Worm (Caenorhabditis elegans) whole organism, L4 larva: Measurements from ENCODE around the gene srh-301.
A peak's percentile ranks its signal among the peaks of the same experiment; 100 is the strongest.

Source experiments
- D1046.2 ChIP-seq: fragments of 200-800 bp; sonication (Bioruptor generic); IDR thresholded peaks from 2 replicates; pipeline ENCODE4 v1.3.6; 2022; ENCODE audit warnings: missing genetic modification characterization, missing compliant biosample characterization
- F10B5.3 ChIP-seq: sonication (generic microtip); optimal IDR thresholded peaks from 2 replicates; lab custom pipeline; 2016; ENCODE audit warnings: mild to moderate bottlenecking, missing genetic modification characterization, missing compliant biosample characterization
- F49E8.2 ChIP-seq: sonication (generic microtip); optimal IDR thresholded peaks from 2 replicates; lab custom pipeline; 2016; ENCODE audit warnings: missing compliant biosample characterization, mild to moderate bottlenecking, missing genetic modification characterization, borderline replicate concordance
- R02D3.7 ChIP-seq: fragments of 150-350 bp; sonication (generic microtip); optimal IDR thresholded peaks from 3 replicates; lab custom pipeline; 2014; ENCODE audit warnings: missing biosample characterization, missing genetic modification characterization
- T26A8.4 ChIP-seq: fragments of 200-800 bp; sonication (Bioruptor generic); IDR thresholded peaks from 2 replicates; pipeline ENCODE4 v1.3.6; 2022; ENCODE audit warnings: missing genetic modification characterization, missing compliant biosample characterization
- Y48G9A.11 ChIP-seq: fragments of 200-800 bp; sonication (Bioruptor generic); IDR thresholded peaks from 2 replicates; pipeline ENCODE4 v1.3.6; 2022; ENCODE audit warnings: missing genetic modification reagents, missing genetic modification characterization, missing compliant biosample characterization
- ZK337.2 ChIP-seq: fragments of 200-800 bp; sonication (Bioruptor generic); IDR thresholded peaks from 2 replicates; pipeline ENCODE4 v1.3.6; 2022; ENCODE audit warnings: missing genetic modification reagents, missing genetic modification characterization, missing compliant biosample characterization
- aly-2 ChIP-seq: sonication (generic microtip); optimal IDR thresholded peaks from 2 replicates; lab custom pipeline; 2018; ENCODE audit warnings: missing biosample characterization, missing genetic modification characterization
- ama-1 ChIP-seq: fragments of 150-350 bp; optimal IDR thresholded peaks from 2 replicates; lab custom pipeline; 2014; ENCODE audit warnings: inconsistent platforms, mixed read lengths
- ceh-32 ChIP-seq: sonication (generic microtip); optimal IDR thresholded peaks from 2 replicates; lab custom pipeline; 2016; ENCODE audit warnings: mild to moderate bottlenecking, missing genetic modification characterization, missing compliant biosample characterization; ENCODE audit not compliant: poor library complexity
- ces-1 ChIP-seq: fragments of 150-350 bp; sonication (generic microtip); optimal IDR thresholded peaks from 4 replicates; lab custom pipeline; 2014; ENCODE audit warnings: missing biosample characterization, missing genetic modification reagents, missing genetic modification characterization
- cey-2 ChIP-seq: sonication (generic microtip); optimal IDR thresholded peaks from 3 replicates; lab custom pipeline; 2017; ENCODE audit warnings: missing genetic modification characterization, mild to moderate bottlenecking, missing compliant biosample characterization, antibody characterized with exemption, borderline replicate concordance; ENCODE audit not compliant: insufficient read depth
- ctbp-1 ChIP-seq: fragments of 200-800 bp; sonication (Bioruptor generic); IDR thresholded peaks from 2 replicates; pipeline ENCODE4 v1.3.6; 2022; ENCODE audit warnings: missing genetic modification reagents, missing genetic modification characterization, missing compliant biosample characterization
- daf-12 ChIP-seq: fragments of 150-350 bp; optimal IDR thresholded peaks from 2 replicates; lab custom pipeline; 2014; ENCODE audit warnings: missing biosample characterization, missing genetic modification reagents, missing genetic modification characterization
- dmd-6 ChIP-seq: fragments of 200-800 bp; sonication (Bioruptor generic); IDR thresholded peaks from 2 replicates; pipeline ENCODE4 v1.3.6; 2022; ENCODE audit warnings: missing genetic modification reagents, missing genetic modification characterization, missing compliant biosample characterization
- dmd-8 ChIP-seq: fragments of 200-800 bp; sonication (Bioruptor generic); IDR thresholded peaks from 2 replicates; pipeline ENCODE4 v1.3.6; 2022; ENCODE audit warnings: missing genetic modification characterization, missing compliant biosample characterization
- dmd-9 ChIP-seq: fragments of 200-800 bp; sonication (Bioruptor generic); IDR thresholded peaks from 2 replicates; pipeline ENCODE4 v1.3.6; 2022; ENCODE audit warnings: missing genetic modification reagents, missing genetic modification characterization, missing compliant biosample characterization
- dpl-1 ChIP-seq: fragments of 150-350 bp; optimal IDR thresholded peaks from 2 replicates; lab custom pipeline; 2014; ENCODE audit warnings: missing biosample characterization, missing genetic modification reagents, missing genetic modification characterization
- duxl-1 ChIP-seq: sonication (generic microtip); optimal IDR thresholded peaks from 2 replicates; lab custom pipeline; 2016; ENCODE audit warnings: mild to moderate bottlenecking, missing genetic modification characterization, moderate library complexity, missing compliant biosample characterization; ENCODE audit not compliant: poor library complexity
- egl-27 ChIP-seq: sonication (generic microtip); optimal IDR thresholded peaks from 3 replicates; lab custom pipeline; 2017; ENCODE audit warnings: missing biosample characterization, missing genetic modification reagents, missing genetic modification characterization
- fkh-10 ChIP-seq: fragments of 150-350 bp; optimal IDR thresholded peaks from 2 replicates; lab custom pipeline; 2014; ENCODE audit warnings: missing biosample characterization, missing genetic modification reagents, missing genetic modification characterization
- fos-1 ChIP-seq: fragments of 150-350 bp; optimal IDR thresholded peaks from 2 replicates; lab custom pipeline; 2014; ENCODE audit warnings: missing biosample characterization, missing genetic modification characterization
- gei-8 ChIP-seq: fragments of 200-800 bp; sonication (Bioruptor generic); optimal IDR thresholded peaks from 2 replicates; lab custom pipeline; 2018; ENCODE audit warnings: mild to moderate bottlenecking, missing genetic modification characterization, missing compliant biosample characterization
- hlh-30 ChIP-seq: sonication (generic microtip); optimal IDR thresholded peaks from 2 replicates; lab custom pipeline; 2017; ENCODE audit warnings: antibody characterized with exemption, mild to moderate bottlenecking, missing genetic modification characterization, missing compliant biosample characterization; ENCODE audit not compliant: insufficient read depth
- hmg-1.1 ChIP-seq: fragments of 200-800 bp; sonication (Bioruptor generic); IDR thresholded peaks from 2 replicates; pipeline ENCODE4 v1.3.6; 2022; ENCODE audit warnings: missing genetic modification reagents, missing genetic modification characterization, missing compliant biosample characterization
- jun-1 ChIP-seq: fragments of 150-350 bp; optimal IDR thresholded peaks from 2 replicates; lab custom pipeline; 2014; ENCODE audit warnings: missing biosample characterization, missing genetic modification reagents, missing genetic modification characterization
- lim-7 ChIP-seq: fragments of 200-800 bp; sonication (Bioruptor generic); IDR thresholded peaks from 2 replicates; pipeline ENCODE4 v1.3.6; 2022; ENCODE audit warnings: missing genetic modification characterization, missing compliant biosample characterization
- lin-13 ChIP-seq: fragments of 150-350 bp; optimal IDR thresholded peaks from 2 replicates; lab custom pipeline; 2014; ENCODE audit warnings: missing biosample characterization, missing genetic modification reagents, missing genetic modification characterization
- lin-38 ChIP-seq: fragments of 200-800 bp; sonication (Bioruptor generic); IDR thresholded peaks from 2 replicates; pipeline ENCODE4 v1.3.6; 2022; ENCODE audit warnings: missing genetic modification reagents, missing genetic modification characterization, missing compliant biosample characterization
- madf-5 ChIP-seq, 2 experiments: fragments of 200-800 bp; sonication (Bioruptor generic); IDR thresholded peaks; 2 replicates each; pipeline ENCODE4 v1.3.6; 2022; ENCODE audit warnings: missing compliant biosample characterization in 2 of 2, missing genetic modification characterization in 2 of 2
- madf-9 ChIP-seq: fragments of 200-800 bp; sonication (Bioruptor generic); conservative IDR thresholded peaks from 2 replicates; pipeline ENCODE4 v1.3.6; 2022; ENCODE audit warnings: missing genetic modification reagents, missing genetic modification characterization, missing compliant biosample characterization
- mdl-1 ChIP-seq, 2 experiments: fragments of 150-350 bp in 1 of 2; sonication (generic microtip) in 1 of 2; optimal IDR thresholded peaks; 2 replicates each; lab custom pipeline; 2014 to 2017; ENCODE audit warnings: missing biosample characterization in 2 of 2, missing genetic modification characterization in 2 of 2
- mdt-29 ChIP-seq: fragments of 200-800 bp; sonication (Bioruptor generic); IDR thresholded peaks from 2 replicates; pipeline ENCODE4 v1.3.6; 2022; ENCODE audit warnings: missing genetic modification reagents, missing genetic modification characterization, missing compliant biosample characterization
- mes-2 ChIP-seq: sonication (generic microtip); optimal IDR thresholded peaks from 2 replicates; lab custom pipeline; 2016; ENCODE audit warnings: missing genotype, mild to moderate bottlenecking, missing genetic modification characterization, missing compliant biosample characterization; ENCODE audit not compliant: poor library complexity, severe bottlenecking
- mxl-2 ChIP-seq: fragments of 200-800 bp; sonication (Bioruptor generic); conservative IDR thresholded peaks from 2 replicates; pipeline ENCODE4 v1.3.6; 2022; ENCODE audit warnings: missing genetic modification reagents, missing genetic modification characterization, missing compliant biosample characterization
- nhr-102 ChIP-seq: sonication (generic microtip); optimal IDR thresholded peaks from 2 replicates; lab custom pipeline; 2016; ENCODE audit warnings: mild to moderate bottlenecking, missing genetic modification characterization, moderate library complexity, missing compliant biosample characterization
- nhr-11 ChIP-seq: fragments of 150-350 bp; optimal IDR thresholded peaks from 2 replicates; lab custom pipeline; 2014; ENCODE audit warnings: missing biosample characterization, missing genetic modification characterization
- nhr-28 ChIP-seq: fragments of 150-350 bp; optimal IDR thresholded peaks from 2 replicates; lab custom pipeline; 2014; ENCODE audit warnings: missing biosample characterization, missing genetic modification characterization
- nhr-6 ChIP-seq: fragments of 150-350 bp; optimal IDR thresholded peaks from 2 replicates; lab custom pipeline; 2014; ENCODE audit warnings: missing biosample characterization, missing genetic modification characterization
- rbr-2 ChIP-seq: sonication (generic microtip); optimal IDR thresholded peaks from 2 replicates; lab custom pipeline; 2016; ENCODE audit warnings: missing genotype, missing genetic modification characterization, missing compliant biosample characterization
- saeg-2 ChIP-seq: fragments of 200-800 bp; sonication (Bioruptor generic); IDR thresholded peaks from 2 replicates; pipeline ENCODE4 v1.3.6; 2022; ENCODE audit warnings: missing genetic modification reagents, missing genetic modification characterization, missing compliant biosample characterization
- skn-1 ChIP-seq: fragments of 150-350 bp; optimal IDR thresholded peaks from 2 replicates; lab custom pipeline; 2014; ENCODE audit warnings: missing biosample characterization, missing genetic modification characterization
- snpc-1.2 ChIP-seq: fragments of 200-800 bp; sonication (Bioruptor generic); IDR thresholded peaks from 2 replicates; pipeline ENCODE4 v1.3.6; 2022; ENCODE audit warnings: missing genetic modification reagents, missing genetic modification characterization, missing compliant biosample characterization
- tag-97 ChIP-seq: fragments of 200-800 bp; sonication (Bioruptor generic); IDR thresholded peaks from 2 replicates; pipeline ENCODE4 v1.3.6; 2022; ENCODE audit warnings: missing genetic modification characterization, missing compliant biosample characterization
- tra-1 ChIP-seq: fragments of 200-800 bp; sonication (Bioruptor generic); IDR thresholded peaks from 2 replicates; pipeline ENCODE4 v1.3.6; 2022; ENCODE audit warnings: missing genetic modification reagents, missing genetic modification characterization, missing compliant biosample characterization
- unc-39 ChIP-seq: sonication (generic microtip); optimal IDR thresholded peaks from 2 replicates; lab custom pipeline; 2017; ENCODE audit warnings: missing biosample characterization, missing genetic modification characterization
- unc-62 ChIP-seq, 3 experiments: fragments of 150-350 bp in 1 of 3; sonication (generic microtip); optimal IDR thresholded peaks in 2 of 3; peaks in 1 of 3; 1 replicate in 1 of 3; 2 replicates in 2 of 3; lab custom pipeline; 2014 to 2017; ENCODE audit warnings: missing biosample characterization in 3 of 3, missing genetic modification characterization in 3 of 3, missing genetic modification reagents in 3 of 3, missing genotype in 1 of 3
- zag-1 ChIP-seq: fragments of 150-350 bp; optimal IDR thresholded peaks from 2 replicates; lab custom pipeline; 2014; ENCODE audit warnings: missing biosample characterization, missing genetic modification characterization
- zip-11 ChIP-seq: fragments of 200-800 bp; sonication (Bioruptor generic); IDR thresholded peaks from 2 replicates; pipeline ENCODE4 v1.3.6; 2022; ENCODE audit warnings: missing genetic modification characterization, missing compliant biosample characterization
- zip-2 ChIP-seq: fragments of 150-350 bp; optimal IDR thresholded peaks from 2 replicates; lab custom pipeline; 2014; ENCODE audit warnings: missing biosample characterization, missing genetic modification characterization
- ztf-11 ChIP-seq: fragments of 150-350 bp; optimal IDR thresholded peaks from 2 replicates; lab custom pipeline; 2014; ENCODE audit warnings: missing biosample characterization, missing genetic modification characterization
- ztf-7 ChIP-seq: fragments of 150-350 bp; optimal IDR thresholded peaks from 2 replicates; lab custom pipeline; 2014; ENCODE audit warnings: missing biosample characterization, missing genetic modification characterization

Gene srh-301

ce11 chrV:17871049-17871448 is 46.3 kb downstream of the srh-301 start, which contains the start of gene phf-14 (continued):
- TF ChIP-seq fkh-10, result no peak
- TF ChIP-seq skn-1, result no peak
- peak; percentile 98 for TF ChIP-seq lin-38 (GFP tag; lab: Robert Waterston, UW)
- peak in 1 of 2 experiments; percentile 22 for TF ChIP-seq unc-62 (GFP tag; optimal IDR thresholded peaks at IDR 0.05 in 1 of 2; lab: Kevin White, UChicago)
- no peak for TF ChIP-seq unc-62 (tag; optimal IDR thresholded peaks at IDR 0.05; lab: Kevin White, UChicago)
- no peak for TF ChIP-seq aly-2 (tag; lab: Kevin White, UChicago)
- TF ChIP-seq hlh-30 (tag; lab: Kevin White, UChicago), result peak; percentile 7
- no peak for TF ChIP-seq R02D3.7 (tag; lab: Kevin White, UChicago)
- no peak for TF ChIP-seq zag-1 (tag; lab: Kevin White, UChicago)
- no peak for TF ChIP-seq mdt-29
- no peak for TF ChIP-seq unc-39
- no peak for TF ChIP-seq saeg-2 (GFP tag; lab: Robert Waterston, UW)
- TF ChIP-seq ztf-7 (tag; lab: Kevin White, UChicago), result peak; percentile 9
- no peak for TF ChIP-seq nhr-11 (tag; lab: Kevin White, UChicago)
- no peak for TF ChIP-seq mdl-1 (tag; optimal IDR thresholded peaks at IDR 0.05; lab: Kevin White, UChicago)
- TF ChIP-seq D1046.2 (GFP tag; lab: Robert Waterston, UW), result no peak
- TF ChIP-seq rbr-2 (tag; lab: Kevin White, UChicago), result peak; percentile 32
- TF ChIP-seq dmd-6 (GFP tag; lab: Robert Waterston, UW), result no peak
- no peak for TF ChIP-seq madf-5 (GFP tag; IDR thresholded peaks at IDR 0.05; lab: Robert Waterston, UW)
- no peak for TF ChIP-seq zip-11 (GFP tag; lab: Robert Waterston, UW)
- TF ChIP-seq nhr-102 (tag; lab: Kevin White, UChicago), result no peak
- no peak for TF ChIP-seq daf-12 (tag; lab: Kevin White, UChicago)
- TF ChIP-seq ceh-32 (tag; lab: Kevin White, UChicago), result no peak
- no peak for TF ChIP-seq ztf-11 (tag; lab: Kevin White, UChicago)
- TF ChIP-seq madf-9 (GFP tag; lab: Robert Waterston, UW), result no peak
- no peak for TF ChIP-seq T26A8.4 (GFP tag; lab: Robert Waterston, UW)
- TF ChIP-seq snpc-1.2 (GFP tag; lab: Robert Waterston, UW), result no peak
- TF ChIP-seq tag-97 (GFP tag; lab: Robert Waterston, UW), result no peak
- TF ChIP-seq dmd-8 (GFP tag; lab: Robert Waterston, UW), result no peak
- no peak for TF ChIP-seq Y48G9A.11
- no peak for TF ChIP-seq tra-1
- no peak for TF ChIP-seq ces-1 (GFP tag; lab: Kevin White, UChicago)
- TF ChIP-seq cey-2 (tag; lab: Kevin White, UChicago), result no peak
- TF ChIP-seq ama-1 (lab: Kevin White, UChicago), result no peak
- no peak for TF ChIP-seq fos-1 (tag; lab: Kevin White, UChicago)
- no peak for TF ChIP-seq lim-7
- no peak for TF ChIP-seq egl-27
- peak; percentile 41 for TF ChIP-seq duxl-1 (tag; lab: Kevin White, UChicago)
- TF ChIP-seq hmg-1.1, result no peak
- no peak for TF ChIP-seq F10B5.3
- TF ChIP-seq nhr-6 (tag; lab: Kevin White, UChicago), result no peak
- peak; percentile 15 for TF ChIP-seq nhr-28 (tag; lab: Kevin White, UChicago)
- TF ChIP-seq dpl-1 (GFP tag; lab: Kevin White, UChicago), result peak; percentile 68
- no peak for TF ChIP-seq lin-13 (GFP tag; lab: Kevin White, UChicago)
- TF ChIP-seq gei-8 (GFP tag; lab: Kevin White, UChicago), result no peak
- TF ChIP-seq ctbp-1, result no peak
- TF ChIP-seq mxl-2 (GFP tag; lab: Robert Waterston, UW), result no peak
- peak; percentile 73 for TF ChIP-seq mes-2 (tag; lab: Kevin White, UChicago)
- no peak for TF ChIP-seq F49E8.2 (tag; lab: Kevin White, UChicago)
- no peak for TF ChIP-seq ZK337.2 (GFP tag; lab: Robert Waterston, UW)
- TF ChIP-seq zip-2 (tag; lab: Kevin White, UChicago), result no peak
- no peak for TF ChIP-seq dmd-9 (GFP tag; lab: Robert Waterston, UW)
- no peak for TF ChIP-seq jun-1 (tag; lab: Kevin White, UChicago)
